Fruit fly (Drosophila melanogaster) whole organism, embryonic: Measurements from ENCODE around the gene bib.

Source experiments
- Ada2b ChIP-seq: fragments of 200-800 bp; sonication (Bioruptor generic); IDR thresholded peaks from 2 replicates; pipeline ENCODE4 v1.3.6; 2022; ENCODE audit warnings: missing biosample characterization, missing genetic modification characterization
- Atf-2 ChIP-seq: fragments of 200-800 bp; sonication (Bioruptor generic); optimal IDR thresholded peaks from 2 replicates; lab custom pipeline; 2016; ENCODE audit warnings: missing biosample characterization, missing genetic modification characterization
- Bgb ChIP-seq: fragments of 200-800 bp; sonication (Bioruptor generic); IDR thresholded peaks from 2 replicates; pipeline ENCODE4 v1.3.6; 2022; ENCODE audit warnings: missing biosample characterization, missing genetic modification characterization; ENCODE audit not compliant: partially characterized antibody
- C15 ChIP-seq: fragments of 200-800 bp; sonication (Bioruptor generic); IDR thresholded peaks from 3 replicates; pipeline ENCODE4 v1.3.6; 2022; ENCODE audit warnings: missing biosample characterization, missing genetic modification characterization
- CG12236 ChIP-seq: fragments of 200-800 bp; sonication (Bioruptor generic); optimal IDR thresholded peaks from 2 replicates; lab custom pipeline; 2016; ENCODE audit warnings: missing biosample characterization, missing genetic modification characterization
- CG13624 ChIP-seq: fragments of 200-800 bp; sonication (Bioruptor generic); optimal IDR thresholded peaks from 2 replicates; lab custom pipeline; 2016; ENCODE audit warnings: missing biosample characterization, missing genetic modification characterization
- CG14710 ChIP-seq: fragments of 200-800 bp; sonication (Bioruptor generic); optimal IDR thresholded peaks from 3 replicates; lab custom pipeline; 2019; ENCODE audit warnings: missing biosample characterization, mild to moderate bottlenecking, missing genetic modification characterization, moderate library complexity
- CG15696 ChIP-seq: fragments of 200-800 bp; sonication (Bioruptor generic); optimal IDR thresholded peaks from 2 replicates; lab custom pipeline; 2019; ENCODE audit warnings: missing biosample characterization, mild to moderate bottlenecking, missing genetic modification characterization, moderate library complexity
- CG1602 ChIP-seq: fragments of 200-800 bp; sonication (Bioruptor generic); optimal IDR thresholded peaks from 3 replicates; lab custom pipeline; 2016; ENCODE audit warnings: missing biosample characterization, missing genetic modification characterization
- CG17568 ChIP-seq: fragments of 200-800 bp; sonication (Bioruptor generic); optimal IDR thresholded peaks from 2 replicates; lab custom pipeline; 2018; ENCODE audit warnings: missing biosample characterization, mild to moderate bottlenecking, missing genetic modification characterization, moderate library complexity
- CG17829 ChIP-seq: fragments of 200-800 bp; optimal IDR thresholded peaks from 2 replicates; lab custom pipeline; 2019; ENCODE audit warnings: missing biosample characterization, mild to moderate bottlenecking, missing genetic modification characterization, moderate library complexity
- CG18476 ChIP-seq: fragments of 200-800 bp; sonication (Bioruptor generic); optimal IDR thresholded peaks from 2 replicates; lab custom pipeline; 2016; ENCODE audit warnings: missing biosample characterization, mild to moderate bottlenecking, missing genetic modification characterization
- CG4360 ChIP-seq: fragments of 200-800 bp; sonication (Bioruptor generic); IDR thresholded peaks from 2 replicates; pipeline ENCODE4 v1.3.6; 2022; ENCODE audit warnings: missing biosample characterization, missing genetic modification characterization
- CG4707 ChIP-seq: fragments of 200-800 bp; sonication (Bioruptor generic); optimal IDR thresholded peaks from 2 replicates; lab custom pipeline; 2018; ENCODE audit warnings: missing biosample characterization, mild to moderate bottlenecking, missing genetic modification characterization, moderate library complexity
- CG7357 ChIP-seq: fragments of 200-800 bp; sonication (Bioruptor generic); IDR thresholded peaks from 3 replicates; pipeline ENCODE4 v1.3.6; 2022; ENCODE audit warnings: missing biosample characterization, missing genetic modification characterization
- CG7745 ChIP-seq: fragments of 200-800 bp; sonication (Bioruptor generic); optimal IDR thresholded peaks from 2 replicates; lab custom pipeline; 2018; ENCODE audit warnings: missing biosample characterization, mild to moderate bottlenecking, missing genetic modification characterization, moderate library complexity
- CG7928 ChIP-seq: fragments of 200-800 bp; sonication (Bioruptor generic); optimal IDR thresholded peaks from 2 replicates; lab custom pipeline; 2017; ENCODE audit warnings: missing biosample characterization, mild to moderate bottlenecking, missing genetic modification characterization
- CG7987 ChIP-seq: fragments of 200-800 bp; sonication (Bioruptor generic); optimal IDR thresholded peaks from 2 replicates; lab custom pipeline; 2018; ENCODE audit warnings: missing biosample characterization, mild to moderate bottlenecking, missing genetic modification characterization, moderate library complexity
- CG8359 ChIP-seq: fragments of 200-800 bp; sonication (Bioruptor generic); optimal IDR thresholded peaks from 2 replicates; lab custom pipeline; 2017; ENCODE audit warnings: missing biosample characterization, mild to moderate bottlenecking, missing genetic modification characterization, borderline replicate concordance
- CG9797 ChIP-seq: fragments of 200-800 bp; sonication (Bioruptor generic); optimal IDR thresholded peaks from 3 replicates; lab custom pipeline; 2018; ENCODE audit warnings: missing biosample characterization, mild to moderate bottlenecking, missing genetic modification characterization
- CG9932 ChIP-seq: fragments of 200-800 bp; sonication (Bioruptor generic); IDR thresholded peaks from 2 replicates; pipeline ENCODE4 v1.3.6; 2022; ENCODE audit warnings: missing biosample characterization, missing genetic modification characterization
- CHES-1-like ChIP-seq: fragments of 200-800 bp; sonication (Bioruptor generic); optimal IDR thresholded peaks from 2 replicates; lab custom pipeline; 2016; ENCODE audit warnings: missing biosample characterization, missing genetic modification characterization
- Camta ChIP-seq: fragments of 200-800 bp; sonication (Bioruptor generic); optimal IDR thresholded peaks from 2 replicates; lab custom pipeline; 2016; ENCODE audit warnings: missing biosample characterization, missing genetic modification characterization
- Dip3 ChIP-seq: fragments of 200-800 bp; sonication (Bioruptor generic); optimal IDR thresholded peaks from 3 replicates; lab custom pipeline; 2016; ENCODE audit warnings: missing biosample characterization, missing genetic modification characterization
- Doc2 ChIP-seq: fragments of 200-800 bp; sonication (Bioruptor generic); IDR thresholded peaks from 2 replicates; pipeline ENCODE4 v1.3.6; 2022; ENCODE audit warnings: missing biosample characterization, missing genetic modification characterization
- Gsc ChIP-seq: fragments of 200-800 bp; sonication (Bioruptor generic); IDR thresholded peaks from 2 replicates; pipeline ENCODE4 v1.3.6; 2022; ENCODE audit warnings: missing biosample characterization, missing genetic modification characterization
- Gug ChIP-seq: fragments of 200-800 bp; sonication (Bioruptor generic); IDR thresholded peaks from 4 replicates; pipeline ENCODE4 v1.3.6; 2022; ENCODE audit warnings: missing biosample characterization, missing genetic modification characterization
- Hey ChIP-seq: fragments of 200-800 bp; sonication (Bioruptor generic); optimal IDR thresholded peaks from 3 replicates; lab custom pipeline; 2018; ENCODE audit warnings: missing biosample characterization, mild to moderate bottlenecking, missing genetic modification characterization
- Oaz ChIP-seq: fragments of 200-800 bp; sonication (Bioruptor generic); IDR thresholded peaks from 2 replicates; pipeline ENCODE4 v1.3.6; 2022; ENCODE audit warnings: missing biosample characterization, missing genetic modification characterization
- Rfx ChIP-seq: fragments of 200-800 bp; sonication (Bioruptor generic); IDR thresholded peaks from 2 replicates; pipeline ENCODE4 v1.3.6; 2022; ENCODE audit warnings: missing biosample characterization, missing genetic modification characterization
- Sox100B ChIP-seq: fragments of 200-800 bp; sonication (Bioruptor generic); optimal IDR thresholded peaks from 3 replicates; lab custom pipeline; 2018; ENCODE audit warnings: missing biosample characterization, mild to moderate bottlenecking, missing genetic modification characterization
- TFAM ChIP-seq: fragments of 200-800 bp; sonication (Bioruptor generic); optimal IDR thresholded peaks from 2 replicates; lab custom pipeline; 2017; ENCODE audit warnings: missing biosample characterization, missing genetic modification characterization, inconsistent platforms
- Tbp ChIP-seq: fragments of >200 bp; optimal IDR thresholded peaks from 2 replicates; lab custom pipeline; 2018; ENCODE audit warnings: missing biosample characterization, missing genetic modification characterization
- Xbp1 ChIP-seq: fragments of 200-800 bp; sonication (Bioruptor generic); optimal IDR thresholded peaks from 3 replicates; lab custom pipeline; 2016; ENCODE audit warnings: missing biosample characterization, mild to moderate bottlenecking, missing genetic modification characterization
- az2 ChIP-seq: fragments of 200-800 bp; sonication (Bioruptor generic); optimal IDR thresholded peaks from 3 replicates; lab custom pipeline; 2016; ENCODE audit warnings: missing biosample characterization, missing genetic modification characterization
- btn ChIP-seq: fragments of 200-800 bp; sonication (Bioruptor generic); optimal IDR thresholded peaks from 2 replicates; lab custom pipeline; 2016; ENCODE audit warnings: missing biosample characterization, missing genetic modification characterization
- cas ChIP-seq: fragments of 200-800 bp; sonication (Bioruptor generic); IDR thresholded peaks from 2 replicates; pipeline ENCODE4 v1.3.6; 2022; ENCODE audit warnings: missing biosample characterization, missing genetic modification characterization
- chinmo ChIP-seq: fragments of 200-800 bp; sonication (Bioruptor generic); IDR thresholded peaks from 4 replicates; pipeline ENCODE4 v1.3.6; 2022; ENCODE audit warnings: missing biosample characterization, missing genetic modification characterization; ENCODE audit not compliant: partially characterized antibody
- dysf ChIP-seq: fragments of 200-800 bp; sonication (Bioruptor generic); IDR thresholded peaks from 3 replicates; pipeline ENCODE4 v1.3.6; 2022; ENCODE audit warnings: missing biosample characterization, missing genetic modification characterization
- fd3F ChIP-seq: fragments of 200-800 bp; sonication (Bioruptor generic); optimal IDR thresholded peaks from 2 replicates; lab custom pipeline; 2018; ENCODE audit warnings: missing biosample characterization, mild to moderate bottlenecking, missing genetic modification characterization, moderate library complexity
- gsb-n ChIP-seq: fragments of 200-800 bp; sonication (Bioruptor generic); optimal IDR thresholded peaks from 3 replicates; lab custom pipeline; 2018; ENCODE audit warnings: missing biosample characterization, mild to moderate bottlenecking, missing genetic modification characterization
- kay ChIP-seq: fragments of 200-800 bp; sonication (Bioruptor generic); optimal IDR thresholded peaks from 2 replicates; lab custom pipeline; 2016; ENCODE audit warnings: missing biosample characterization, missing genetic modification characterization
- psq ChIP-seq: fragments of 200-800 bp; sonication (Bioruptor generic); optimal IDR thresholded peaks from 2 replicates; lab custom pipeline; 2017; ENCODE audit warnings: missing biosample characterization, missing genetic modification characterization
- repo ChIP-seq: fragments of 200-800 bp; sonication (Bioruptor generic); optimal IDR thresholded peaks from 2 replicates; lab custom pipeline; 2016; ENCODE audit warnings: missing biosample characterization, missing genetic modification characterization
- ro ChIP-seq: fragments of 200-800 bp; sonication (Bioruptor generic); IDR thresholded peaks from 2 replicates; pipeline ENCODE4 v1.3.6; 2022; ENCODE audit warnings: missing biosample characterization, missing genetic modification characterization
- seq ChIP-seq: fragments of 200-800 bp; sonication (Bioruptor generic); IDR thresholded peaks from 2 replicates; pipeline ENCODE4 v1.3.6; 2022; ENCODE audit warnings: missing biosample characterization, missing genetic modification characterization
- sob ChIP-seq: fragments of 200-800 bp; sonication (Bioruptor generic); IDR thresholded peaks from 2 replicates; pipeline ENCODE4 v1.3.6; 2022; ENCODE audit warnings: missing biosample characterization, missing genetic modification characterization
- sr ChIP-seq: fragments of 200-800 bp; sonication (Bioruptor generic); IDR thresholded peaks from 3 replicates; pipeline ENCODE4 v1.3.6; 2022; ENCODE audit warnings: missing biosample characterization, missing genetic modification characterization
- tin ChIP-seq: fragments of 200-800 bp; sonication (Bioruptor generic); optimal IDR thresholded peaks from 3 replicates; lab custom pipeline; 2016; ENCODE audit warnings: missing biosample characterization, missing genetic modification characterization

bib gene

DNA sequence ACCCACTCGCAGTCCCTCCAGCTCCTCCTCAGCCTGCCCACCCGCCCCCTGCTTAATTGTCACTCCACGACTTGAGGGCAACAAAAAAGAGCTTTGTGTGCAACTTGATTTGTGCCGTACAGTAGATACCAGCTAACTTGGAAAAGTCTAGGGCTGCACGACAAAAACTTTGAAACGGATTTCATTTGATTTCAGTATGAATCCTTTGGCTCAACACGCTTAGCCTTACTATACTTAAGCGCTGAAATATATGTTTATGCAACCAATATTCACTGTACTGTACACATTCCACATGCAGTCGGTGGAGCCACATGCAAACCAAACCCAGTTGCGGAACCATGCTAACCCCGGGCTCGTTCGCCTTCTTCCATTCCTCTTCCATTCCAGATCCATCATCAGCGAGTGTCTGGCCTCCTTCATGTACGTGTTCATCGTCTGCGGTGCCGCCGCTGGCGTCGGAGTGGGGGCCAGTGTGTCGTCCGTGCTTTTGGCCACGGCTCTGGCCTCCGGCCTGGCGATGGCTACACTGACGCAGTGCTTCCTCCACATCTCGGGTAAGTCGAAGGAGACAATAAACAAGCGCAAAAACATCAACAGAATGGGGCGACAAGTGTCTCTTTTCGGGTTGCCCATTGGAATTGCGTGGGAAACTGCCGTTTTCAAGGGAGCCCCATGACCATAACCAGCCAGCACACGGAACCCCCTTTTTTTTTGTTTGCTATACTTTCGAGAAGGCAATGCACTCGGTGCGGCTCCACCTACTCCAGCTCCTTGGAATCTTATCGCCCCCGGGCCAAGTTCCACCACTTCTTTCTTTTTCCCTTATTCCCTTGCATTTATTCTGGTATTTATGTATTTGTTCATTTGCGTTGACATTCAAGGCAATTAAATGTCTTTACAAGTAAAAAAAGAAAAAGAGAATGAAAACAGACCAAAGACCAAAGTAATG is 2.2 kb downstream of the bib start (continued):
- TF ChIP-seq CG13624: no peak
- TF ChIP-seq CG15696 (tag; lab: Kevin White, UChicago): no peak
- TF ChIP-seq ro (GFP tag; lab: Robert Waterston, UW): no peak
- no peak for TF ChIP-seq CG7745 (tag; lab: Kevin White, UChicago)
- TF ChIP-seq CG14710 (tag; lab: Kevin White, UChicago): peak; percentile 47
- no peak for TF ChIP-seq Bgb
- peak; percentile 71 for TF ChIP-seq Ada2b (GFP tag; lab: Robert Waterston, UW)
- TF ChIP-seq CG4360 (GFP tag; lab: Robert Waterston, UW): peak; percentile 34; the same call in 1 of the 2 replicates
- TF ChIP-seq CG17829 (tag; lab: Kevin White, UChicago): peak; percentile 65
- peak; percentile 45; the same call in 1 of the 2 replicates for TF ChIP-seq Rfx
- no peak for TF ChIP-seq fd3F (GFP tag; lab: Kevin White, UChicago)
- peak; percentile 16; the same call in 1 of the 3 replicates for TF ChIP-seq CG7357
- TF ChIP-seq CG12236 (GFP tag; lab: Kevin White, UChicago): no peak
- TF ChIP-seq Gug (GFP tag; lab: Robert Waterston, UW): peak; percentile 61; the same call in 3 of the 4 replicates
- TF ChIP-seq tin (GFP tag; lab: Kevin White, UChicago): peak; percentile 39
- TF ChIP-seq Doc2 (GFP tag; lab: Robert Waterston, UW): no peak
- TF ChIP-seq CG7928 (GFP tag; lab: Kevin White, UChicago): no peak
- TF ChIP-seq CG7987 (GFP tag; lab: Kevin White, UChicago): no peak
- TF ChIP-seq CG4707: no peak
- TF ChIP-seq Camta (GFP tag; lab: Kevin White, UChicago): no peak
- peak; percentile 54 for TF ChIP-seq Xbp1
- peak; percentile 40 for TF ChIP-seq CG8359
- TF ChIP-seq btn (GFP tag; lab: Kevin White, UChicago): peak; percentile 18
- TF ChIP-seq az2 (GFP tag; lab: Kevin White, UChicago): peak; percentile 34
- no peak for TF ChIP-seq Oaz (GFP tag; lab: Robert Waterston, UW)
- TF ChIP-seq kay (GFP tag; lab: Kevin White, UChicago): no peak
- TF ChIP-seq Hey (tag; lab: Kevin White, UChicago): no peak
- peak; percentile 17; the same call in 1 of the 2 replicates for TF ChIP-seq sob (GFP tag; lab: Robert Waterston, UW)
- no peak for TF ChIP-seq chinmo (GFP tag; lab: Robert Waterston, UW)
- TF ChIP-seq gsb-n: peak; percentile 16
- TF ChIP-seq TFAM (GFP tag; lab: Kevin White, UChicago): no peak
- TF ChIP-seq Tbp (GFP tag; lab: Kevin White, UChicago): no peak
- no peak for TF ChIP-seq seq (GFP tag; lab: Robert Waterston, UW)
- TF ChIP-seq psq (GFP tag; lab: Kevin White, UChicago): no peak
- no peak for TF ChIP-seq cas (GFP tag; lab: Robert Waterston, UW)
- TF ChIP-seq repo (GFP tag; lab: Kevin White, UChicago): no peak
- no peak for TF ChIP-seq CG17568 (GFP tag; lab: Kevin White, UChicago)
- 0 out of 3 replicates have a peak, but pooled peaks have one; percentile 33 for TF ChIP-seq sr (GFP tag; lab: Robert Waterston, UW)
- no peak for TF ChIP-seq CHES-1-like
- TF ChIP-seq CG9797 (GFP tag; lab: Kevin White, UChicago): no peak
- TF ChIP-seq C15 (GFP tag; lab: Robert Waterston, UW): no peak
- TF ChIP-seq Gsc: no peak
- no peak for TF ChIP-seq Dip3 (GFP tag; lab: Kevin White, UChicago)
- no peak for TF ChIP-seq CG18476 (GFP tag; lab: Kevin White, UChicago)
- TF ChIP-seq Sox100B (GFP tag; lab: Kevin White, UChicago): peak; percentile 47
- no peak for TF ChIP-seq CG9932 (GFP tag; lab: Robert Waterston, UW)
- no peak for TF ChIP-seq CG1602
- no peak for TF ChIP-seq Atf-2
- peak; percentile 55; the same call in 2 of the 3 replicates for TF ChIP-seq dysf
